Worm (Caenorhabditis elegans): ENCODE data around the gene K04C1.2.

- no peak for TF ChIP-seq dpl-1 (GFP tag; optimal IDR thresholded peaks at IDR 0.05)
- no peak for TF ChIP-seq pha-4 (tag; optimal IDR thresholded peaks at IDR 0.05)
- TF ChIP-seq unc-130 (GFP tag; optimal IDR thresholded peaks at IDR 0.05): no peak
- TF ChIP-seq F57C9.4 (tag; optimal IDR thresholded peaks at IDR 0.05): no peak
- no peak for TF ChIP-seq snpc-4 (GFP tag; optimal IDR thresholded peaks at IDR 0.05)
- no peak for TF ChIP-seq snpc-4 (tag; optimal IDR thresholded peaks at IDR 0.05)
- TF ChIP-seq nhr-80 (tag; optimal IDR thresholded peaks at IDR 0.05): no peak
- no peak for TF ChIP-seq F22D6.2 (tag; optimal IDR thresholded peaks at IDR 0.05)
These were observed 15.4 kb upstream of the K04C1.2 start, which contains the start of gene K06G5.3 for ce11 chrX:14223156-14223555.

Data from whole organism, young adult.